Fruit fly (Drosophila melanogaster) whole organism, adult: ENCODE data around the gene Orp8.
A peak's percentile ranks its signal among the peaks of the same experiment; 100 is the strongest.

Source experiments
- CG11617 ChIP-seq: fragments of 200-800 bp; sonication (Bioruptor generic); optimal IDR thresholded peaks from 2 replicates; lab custom pipeline; 2017; ENCODE audit warnings: mild to moderate bottlenecking, missing biosample characterization, missing genetic modification reagents, missing genetic modification characterization
- CG12768 ChIP-seq: fragments of 200-800 bp; sonication (Bioruptor generic); optimal IDR thresholded peaks from 2 replicates; lab custom pipeline; 2017; ENCODE audit warnings: missing biosample characterization, missing genetic modification characterization, mild to moderate bottlenecking, moderate library complexity, missing genetic modification reagents
- CG1620 ChIP-seq: fragments of 200-800 bp; sonication (Bioruptor generic); optimal IDR thresholded peaks from 2 replicates; lab custom pipeline; 2016; ENCODE audit warnings: missing biosample characterization, missing genetic modification characterization
- CG5204 ChIP-seq: fragments of 200-800 bp; sonication (Bioruptor generic); optimal IDR thresholded peaks from 2 replicates; lab custom pipeline; 2016; ENCODE audit warnings: missing biosample characterization, missing genetic modification characterization
- CG7045 ChIP-seq: fragments of 200-800 bp; sonication (Bioruptor generic); optimal IDR thresholded peaks from 2 replicates; lab custom pipeline; 2017; ENCODE audit warnings: missing biosample characterization, mild to moderate bottlenecking, missing genetic modification characterization
- CG7101 ChIP-seq: fragments of 200-800 bp; sonication (Bioruptor generic); optimal IDR thresholded peaks from 2 replicates; lab custom pipeline; 2018; ENCODE audit warnings: missing biosample characterization, mild to moderate bottlenecking, missing genetic modification characterization, moderate library complexity
- Clk ChIP-seq: fragments of 200-800 bp; sonication (Bioruptor generic); optimal IDR thresholded peaks from 2 replicates; lab custom pipeline; 2017; ENCODE audit warnings: missing biosample characterization, missing genetic modification characterization
- Hr96 ChIP-seq: fragments of 200-800 bp; sonication (Bioruptor generic); optimal IDR thresholded peaks from 2 replicates; lab custom pipeline; 2016; ENCODE audit warnings: missing biosample characterization, missing genetic modification characterization
- Mnt ChIP-seq: fragments of 200-800 bp; sonication (Bioruptor generic); optimal IDR thresholded peaks from 2 replicates; lab custom pipeline; 2016; ENCODE audit warnings: missing biosample characterization, mild to moderate bottlenecking, missing genetic modification characterization
- bab1 ChIP-seq: fragments of 200-800 bp; sonication (Bioruptor generic); optimal IDR thresholded peaks from 3 replicates; lab custom pipeline; 2019; ENCODE audit warnings: missing biosample characterization, mild to moderate bottlenecking, missing genetic modification characterization, moderate library complexity
- cic ChIP-seq: fragments of 200-800 bp; sonication (Bioruptor generic); optimal IDR thresholded peaks from 2 replicates; lab custom pipeline; 2017; ENCODE audit warnings: missing biosample characterization, mild to moderate bottlenecking, missing genetic modification characterization, moderate library complexity
- cnc ChIP-seq, 2 experiments: fragments of >200 bp; optimal IDR thresholded peaks; 2 replicates each; lab custom pipeline; 2017
- kay ChIP-seq: fragments of 200-800 bp; sonication (Bioruptor generic); peaks from one replicate; lab custom pipeline; 2016; ENCODE audit warnings: missing biosample characterization, missing genetic modification characterization, borderline replicate concordance
- ovo ChIP-seq: fragments of 200-800 bp; sonication (Bioruptor generic); optimal IDR thresholded peaks from 2 replicates; lab custom pipeline; 2016; ENCODE audit warnings: missing biosample characterization, missing genetic modification characterization
- pad ChIP-seq: fragments of 200-800 bp; sonication (Bioruptor generic); optimal IDR thresholded peaks from 3 replicates; lab custom pipeline; 2017; ENCODE audit warnings: missing biosample characterization, missing genetic modification characterization, mild to moderate bottlenecking, moderate library complexity, missing genetic modification reagents

The Orp8 gene

dm6 chr3R:20346903-20347302 is 37.8 kb downstream of the Orp8 start:
- TF ChIP-seq CG11617 (GFP tag; lab: Kevin White, UChicago) (no peak), cic (no peak), pad (no peak), Hr96 (GFP tag; lab: Kevin White, UChicago) (no peak), CG1620 (GFP tag; lab: Kevin White, UChicago) (no peak)

DNA sequence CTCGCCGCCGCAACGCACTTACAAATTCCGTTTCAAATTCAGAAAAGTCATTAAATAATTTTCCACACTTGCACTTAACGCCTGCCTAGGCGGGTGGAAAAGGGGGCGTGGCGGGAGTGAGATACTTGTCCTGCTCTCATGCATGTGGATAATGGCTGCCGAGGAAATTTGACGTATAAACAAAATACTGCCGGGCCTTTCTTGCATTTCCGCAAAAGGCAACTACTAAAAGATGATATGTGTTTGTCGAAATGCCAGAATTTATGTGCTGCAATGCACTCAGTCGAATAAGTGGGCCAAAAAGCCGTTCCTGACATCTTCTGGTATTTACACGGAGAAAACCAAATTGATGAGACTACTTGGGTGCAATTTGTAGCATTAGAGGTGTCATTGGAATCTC is 41.1 kb downstream of the Orp8 start:
- TF ChIP-seq CG1620 (GFP tag; lab: Kevin White, UChicago) (no peak), ovo (GFP tag; lab: Kevin White, UChicago) (no peak), Clk (GFP tag; lab: Kevin White, UChicago) (no peak), CG12768 (GFP tag; lab: Kevin White, UChicago) (no peak), CG5204 (no peak), Hr96 (GFP tag; lab: Kevin White, UChicago) (no peak), CG7045 (GFP tag; lab: Kevin White, UChicago) (no peak), cnc (optimal IDR thresholded peaks at IDR 0.05; lab: Kevin White, UChicago) (no peak)

DNA sequence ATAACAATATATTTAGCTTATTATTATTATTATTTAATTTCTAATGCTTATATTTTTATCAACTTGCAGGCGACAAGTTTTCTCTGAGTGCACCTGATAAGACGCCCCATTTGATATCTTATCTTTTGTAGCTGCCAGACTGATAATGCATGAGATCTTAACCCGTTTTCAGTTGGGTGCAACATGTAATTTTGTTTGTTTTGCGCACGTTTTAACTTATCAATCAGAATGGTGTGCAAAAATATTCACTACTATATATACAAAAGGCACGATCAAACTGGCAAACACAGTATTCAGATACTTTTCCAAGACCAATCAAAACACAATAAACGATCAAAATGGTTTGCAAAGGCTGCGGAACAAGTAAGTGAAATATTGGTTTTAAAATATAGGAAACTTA is 50.9 kb downstream of the Orp8 start, which contains the start of gene MtnC:
Gene MtnC (plus strand): TSS at position 301 of the 400 bp plus-strand sequence.
- TF ChIP-seq pad = no peak
- peak; percentile 21 for TF ChIP-seq kay (GFP tag; lab: Kevin White, UChicago)
- peak; percentile 35 for TF ChIP-seq CG7101 (tag; lab: Kevin White, UChicago)
- no peak for TF ChIP-seq bab1 (GFP tag; lab: Kevin White, UChicago)
- no peak for TF ChIP-seq Mnt
